ENCODE assay signal across 5 fruit fly cellular contexts in the genomic region with DNA sequence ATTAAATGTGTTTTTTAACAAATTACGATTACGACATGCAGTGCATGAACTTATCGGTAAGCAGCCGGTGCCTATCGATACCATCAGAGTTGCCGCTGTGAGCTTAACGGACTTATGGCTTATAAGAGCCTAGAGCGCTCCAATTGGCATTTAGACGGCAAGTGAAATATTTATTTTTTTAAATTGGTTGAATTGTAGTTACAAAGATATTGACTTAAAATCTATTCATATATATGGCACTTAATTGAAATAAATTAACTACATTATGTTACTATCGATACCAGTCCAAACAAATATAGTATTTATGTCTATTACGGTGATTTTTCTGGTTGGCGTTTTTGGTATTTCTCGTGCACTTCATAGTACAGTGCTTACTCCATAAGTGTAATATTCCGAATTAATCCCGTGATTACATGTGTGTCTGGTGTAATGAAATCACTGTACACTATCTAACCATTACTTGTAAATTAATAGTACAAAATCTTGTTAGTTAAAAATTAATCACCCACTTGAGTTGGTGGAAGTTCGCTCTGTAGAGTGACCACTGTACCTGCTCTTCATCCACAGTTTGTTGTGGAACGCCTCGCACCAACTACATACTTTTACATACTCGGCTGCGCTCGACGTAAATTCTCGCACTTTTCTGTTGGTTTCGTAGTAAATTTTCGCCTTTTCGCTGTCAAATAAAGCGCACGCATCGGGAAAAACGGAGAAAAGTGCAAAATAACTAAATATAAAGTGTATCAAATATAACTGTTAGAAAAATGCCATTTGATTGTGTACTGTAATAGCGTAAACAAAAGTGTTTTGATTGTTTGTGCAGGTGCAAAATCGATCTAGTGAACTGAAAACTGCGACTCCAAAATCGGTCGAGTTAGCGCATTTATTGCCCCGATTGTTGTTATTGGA.
TF ChIP-seq lines count a peak whose summit lies in the region.

A gene (minus strand): TSS at position 71 of the 909 bp plus-strand sequence.
A gene (plus strand): TSS at position 563 of the 909 bp plus-strand sequence.

TF ChIP-seq in whole organism, adult, 20 proteins besides CTCF, POLR2A, EP300 and RAD21 (continued from another document):
- TF ChIP-seq kay (GFP tag; lab: Kevin White, UChicago; ENCODE audit: borderline replicate concordance): no peak
- peak; percentile 99 for TF ChIP-seq CG1620 (GFP tag; optimal IDR thresholded peaks at IDR 0.05; lab: Kevin White, UChicago)
- peak; percentile 99 for TF ChIP-seq Hr96 (GFP tag; optimal IDR thresholded peaks at IDR 0.05; lab: Kevin White, UChicago)
- TF ChIP-seq Crg-1 (GFP tag; optimal IDR thresholded peaks at IDR 0.05; lab: Kevin White, UChicago): peak; percentile 99
- TF ChIP-seq CG14711 (tag; optimal IDR thresholded peaks at IDR 0.05; lab: Kevin White, UChicago): peak; percentile 98

TF ChIP-seq in whole organism, embryonic, 481 proteins besides CTCF, POLR2A, EP300 and RAD21 (continued from another document and continues in another):
- peak; percentile 99 for TF ChIP-seq Fer2 (tag; optimal IDR thresholded peaks at IDR 0.05; lab: Kevin White, UChicago)
- no peak for TF ChIP-seq Hr39 (optimal IDR thresholded peaks at IDR 0.05; lab: Kevin White, UChicago)
- peak; percentile 100 for TF ChIP-seq Optix (GFP tag; IDR thresholded peaks at IDR 0.05; lab: Robert Waterston, UW)
- TF ChIP-seq Fer3 (tag; optimal IDR thresholded peaks at IDR 0.05; lab: Kevin White, UChicago): peak; percentile 100
- TF ChIP-seq C15 (GFP tag; IDR thresholded peaks at IDR 0.05; lab: Robert Waterston, UW): peak; percentile 100
- peak; percentile 98 for TF ChIP-seq CG17186 (GFP tag; optimal IDR thresholded peaks at IDR 0.05; lab: Kevin White, UChicago)
- TF ChIP-seq CG2199 (GFP tag; IDR thresholded peaks at IDR 0.05; lab: Robert Waterston, UW): peak; percentile 100
- peak; percentile 100 for TF ChIP-seq nerfin-1 (tag; optimal IDR thresholded peaks at IDR 0.05; lab: Kevin White, UChicago)
- no peak for TF ChIP-seq CG8478 (optimal IDR thresholded peaks at IDR 0.05; lab: Kevin White, UChicago)
- peak; percentile 100 for TF ChIP-seq CrebB (tag; optimal IDR thresholded peaks at IDR 0.05; lab: Kevin White, UChicago)
- TF ChIP-seq CG10979 (tag; optimal IDR thresholded peaks at IDR 0.05; lab: Kevin White, UChicago): peak; percentile 100
- no peak for TF ChIP-seq br (optimal IDR thresholded peaks at IDR 0.05; lab: Kevin White, UChicago)
- TF ChIP-seq Mrtf (GFP tag; IDR thresholded peaks at IDR 0.05; lab: Robert Waterston, UW): peak; percentile 100
- TF ChIP-seq Mad (GFP tag; optimal IDR thresholded peaks at IDR 0.05; lab: Kevin White, UChicago): peak; percentile 100
- TF ChIP-seq Trl (optimal IDR thresholded peaks at IDR 0.05; lab: Kevin White, UChicago): no peak
- TF ChIP-seq Trl (GFP tag; optimal IDR thresholded peaks at IDR 0.05; lab: Kevin White, UChicago): peak; percentile 100
- TF ChIP-seq NC2α (GFP tag; optimal IDR thresholded peaks at IDR 0.05; lab: Kevin White, UChicago): peak; percentile 99
- TF ChIP-seq sug (tag; optimal IDR thresholded peaks at IDR 0.05; lab: Kevin White, UChicago): peak; percentile 99
- TF ChIP-seq Asciz (GFP tag; optimal IDR thresholded peaks at IDR 0.05; lab: Kevin White, UChicago): peak; percentile 100
- TF ChIP-seq CG1024 (GFP tag; IDR thresholded peaks at IDR 0.05; lab: Robert Waterston, UW): peak; percentile 99
- TF ChIP-seq CG17568 (GFP tag; optimal IDR thresholded peaks at IDR 0.05; lab: Kevin White, UChicago): peak; percentile 100
- TF ChIP-seq CG17612 (GFP tag; IDR thresholded peaks at IDR 0.05; lab: Robert Waterston, UW): peak; percentile 99
- peak; percentile 100 for TF ChIP-seq so (GFP tag; IDR thresholded peaks at IDR 0.05; lab: Robert Waterston, UW)
- peak; percentile 100 for TF ChIP-seq Atf-2 (GFP tag; optimal IDR thresholded peaks at IDR 0.05; lab: Kevin White, UChicago)
- peak; percentile 100 for TF ChIP-seq Rx (GFP tag; IDR thresholded peaks at IDR 0.05; lab: Robert Waterston, UW)
- peak; percentile 100 for TF ChIP-seq CG12769 (tag; optimal IDR thresholded peaks at IDR 0.05; lab: Kevin White, UChicago)
- TF ChIP-seq klu (GFP tag; IDR thresholded peaks at IDR 0.05; lab: Robert Waterston, UW): peak; percentile 99
- peak; percentile 70 for TF ChIP-seq Bgb (GFP tag; IDR thresholded peaks at IDR 0.05; lab: Robert Waterston, UW; ENCODE audit: partially characterized antibody)
- TF ChIP-seq CG10147 (GFP tag; optimal IDR thresholded peaks at IDR 0.05; lab: Kevin White, UChicago): peak; percentile 99

TF ChIP-seq in whole organism, prepupa, 60 proteins besides CTCF, POLR2A, EP300 and RAD21 (continued from another document and continues in another):
- TF ChIP-seq CG8632 (GFP tag; optimal IDR thresholded peaks at IDR 0.05; lab: Kevin White, UChicago) (peak; percentile 100), CG10669 (GFP tag; optimal IDR thresholded peaks at IDR 0.05; lab: Kevin White, UChicago) (peak; percentile 100), lz (GFP tag; optimal IDR thresholded peaks at IDR 0.05; lab: Kevin White, UChicago) (peak; percentile 100), net (GFP tag; optimal IDR thresholded peaks at IDR 0.05; lab: Kevin White, UChicago) (peak; percentile 100), CG6163 (GFP tag; IDR thresholded peaks at IDR 0.05; lab: Robert Waterston, UW) (peak; percentile 100), esn (GFP tag; optimal IDR thresholded peaks at IDR 0.05; lab: Kevin White, UChicago) (peak; percentile 100), CG11902 (GFP tag; optimal IDR thresholded peaks at IDR 0.05; lab: Kevin White, UChicago) (peak; percentile 99), Eip75B (GFP tag; optimal IDR thresholded peaks at IDR 0.05; lab: Kevin White, UChicago) (peak; percentile 100), CG34406 (GFP tag; optimal IDR thresholded peaks at IDR 0.05; lab: Kevin White, UChicago) (peak; percentile 100), CG7368 (GFP tag; optimal IDR thresholded peaks at IDR 0.05; lab: Kevin White, UChicago) (peak; percentile 100), CG3919 (GFP tag; optimal IDR thresholded peaks at IDR 0.05; lab: Kevin White, UChicago) (peak; percentile 100), CG4318 (GFP tag; optimal IDR thresholded peaks at IDR 0.05; lab: Kevin White, UChicago) (peak; percentile 100), OdsH (GFP tag; optimal IDR thresholded peaks at IDR 0.05; lab: Kevin White, UChicago) (peak; percentile 100), Ets96B (tag; optimal IDR thresholded peaks at IDR 0.05; lab: Kevin White, UChicago) (peak; percentile 100), dac (GFP tag; optimal IDR thresholded peaks at IDR 0.05; lab: Kevin White, UChicago) (peak; percentile 99), fd59A (GFP tag; optimal IDR thresholded peaks at IDR 0.05; lab: Kevin White, UChicago) (peak; percentile 100), svp (GFP tag; lab: Kevin White, UChicago) (peak; percentile 100), Hr4 (GFP tag; optimal IDR thresholded peaks at IDR 0.05; lab: Kevin White, UChicago) (peak; percentile 100), CG6854 (GFP tag; optimal IDR thresholded peaks at IDR 0.05; lab: Kevin White, UChicago) (peak; percentile 100), CG8119 (GFP tag; IDR thresholded peaks at IDR 0.05; lab: Robert Waterston, UW) (peak; percentile 100), spab (GFP tag; optimal IDR thresholded peaks at IDR 0.05; lab: Kevin White, UChicago) (peak; percentile 100), acj6 (GFP tag; optimal IDR thresholded peaks at IDR 0.05; lab: Kevin White, UChicago) (peak; percentile 100), CG16779 (tag; optimal IDR thresholded peaks at IDR 0.05; lab: Kevin White, UChicago) (peak; percentile 99), dsx (GFP tag; optimal IDR thresholded peaks at IDR 0.05; lab: Kevin White, UChicago; ENCODE audit: poor library complexity, severe bottlenecking) (peak; percentile 99), CG9139 (GFP tag; optimal IDR thresholded peaks at IDR 0.05; lab: Kevin White, UChicago) (peak; percentile 99), Met (GFP tag; optimal IDR thresholded peaks at IDR 0.05; lab: Kevin White, UChicago) (peak; percentile 100), cyc (GFP tag; optimal IDR thresholded peaks at IDR 0.05; lab: Kevin White, UChicago) (peak; percentile 100), CG10631 (GFP tag; optimal IDR thresholded peaks at IDR 0.05; lab: Kevin White, UChicago) (peak; percentile 100), fd85E (GFP tag; optimal IDR thresholded peaks at IDR 0.05; lab: Kevin White, UChicago) (peak; percentile 99)

TF ChIP-seq in whole organism, pupa, 21 proteins besides CTCF, POLR2A, EP300 and RAD21 (continued from another document):
- peak; percentile 100 for TF ChIP-seq gl (tag; optimal IDR thresholded peaks at IDR 0.05; lab: Kevin White, UChicago)
- peak; percentile 100 for TF ChIP-seq rn (GFP tag; IDR thresholded peaks at IDR 0.05; lab: Robert Waterston, UW)
- TF ChIP-seq fd96Ca (GFP tag; IDR thresholded peaks at IDR 0.05; lab: Robert Waterston, UW): peak; percentile 100
- peak; percentile 100 for TF ChIP-seq CG8301 (tag; optimal IDR thresholded peaks at IDR 0.05; lab: Kevin White, UChicago)

TF ChIP-seq in whole organism, wandering third instar larva, 38 proteins besides CTCF, POLR2A, EP300 and RAD21 (continued from another document):
- TF ChIP-seq Rel (GFP tag; optimal IDR thresholded peaks at IDR 0.05; lab: Kevin White, UChicago) (peak; percentile 99), Rel (tag; optimal IDR thresholded peaks at IDR 0.05; lab: Kevin White, UChicago) (peak; percentile 96), Dfd (GFP tag; optimal IDR thresholded peaks at IDR 0.05; lab: Kevin White, UChicago) (no peak), dsf (GFP tag; optimal IDR thresholded peaks at IDR 0.05; lab: Kevin White, UChicago; ENCODE audit: borderline replicate concordance) (peak; percentile 98), Myc (optimal IDR thresholded peaks at IDR 0.05; lab: Kevin White, UChicago) (peak; percentile 6), ey (GFP tag; optimal IDR thresholded peaks at IDR 0.05; lab: Kevin White, UChicago) (peak; percentile 100), lola (GFP tag; optimal IDR thresholded peaks at IDR 0.05; lab: Kevin White, UChicago) (no peak), Hr83 (GFP tag; optimal IDR thresholded peaks at IDR 0.05; lab: Kevin White, UChicago; ENCODE audit: poor library complexity, severe bottlenecking) (peak; percentile 100), dmrt93B (GFP tag; optimal IDR thresholded peaks at IDR 0.05; lab: Kevin White, UChicago) (peak; percentile 99), psq (GFP tag; optimal IDR thresholded peaks at IDR 0.05; lab: Kevin White, UChicago) (peak; percentile 99), CG32264 (GFP tag; optimal IDR thresholded peaks at IDR 0.05; lab: Kevin White, UChicago) (peak; percentile 99), fru (GFP tag; optimal IDR thresholded peaks at IDR 0.05; lab: Kevin White, UChicago) (peak; percentile 100), Sp1 (GFP tag; optimal IDR thresholded peaks at IDR 0.05; lab: Kevin White, UChicago) (peak; percentile 100), jim (GFP tag; optimal IDR thresholded peaks at IDR 0.05; lab: Kevin White, UChicago) (peak; percentile 98), h (GFP tag; optimal IDR thresholded peaks at IDR 0.05; lab: Kevin White, UChicago) (peak; percentile 100), tai (GFP tag; optimal IDR thresholded peaks at IDR 0.05; lab: Kevin White, UChicago) (no peak), woc (GFP tag; optimal IDR thresholded peaks at IDR 0.05; lab: Kevin White, UChicago) (peak; percentile 100)
